Fruit fly (Drosophila melanogaster) whole organism, embryonic: Measurements from ENCODE around the gene lin-52.

Source experiments
- Bgb ChIP-seq: fragments of 200-800 bp; sonication (Bioruptor generic); IDR thresholded peaks from 2 replicates; pipeline ENCODE4 v1.3.6; 2022; ENCODE audit warnings: missing biosample characterization, missing genetic modification characterization; ENCODE audit not compliant: partially characterized antibody
- CG10979 ChIP-seq: fragments of 200-800 bp; sonication (Bioruptor generic); optimal IDR thresholded peaks from 2 replicates; lab custom pipeline; 2018; ENCODE audit warnings: missing biosample characterization, mild to moderate bottlenecking, missing genetic modification characterization, moderate library complexity
- CG11504 ChIP-seq: fragments of 200-800 bp; sonication (Bioruptor generic); optimal IDR thresholded peaks from 3 replicates; lab custom pipeline; 2019; ENCODE audit warnings: missing biosample characterization, mild to moderate bottlenecking, missing genetic modification characterization, moderate library complexity
- CG11695 ChIP-seq: fragments of 200-800 bp; sonication (Bioruptor generic); IDR thresholded peaks from 3 replicates; pipeline ENCODE4 v1.3.6; 2022; ENCODE audit warnings: missing biosample characterization, missing genetic modification characterization
- CG12769 ChIP-seq: fragments of 200-800 bp; sonication (Bioruptor generic); optimal IDR thresholded peaks from 2 replicates; lab custom pipeline; 2019; ENCODE audit warnings: missing biosample characterization, mild to moderate bottlenecking, missing genetic modification characterization, moderate library complexity
- CG13287 ChIP-seq: fragments of 200-800 bp; sonication (Bioruptor generic); IDR thresholded peaks from 2 replicates; pipeline ENCODE4 v1.3.6; 2022; ENCODE audit warnings: missing biosample characterization, missing genetic modification characterization; ENCODE audit not compliant: partially characterized antibody
- CG15269 ChIP-seq: fragments of 200-800 bp; sonication (Bioruptor generic); optimal IDR thresholded peaks from 2 replicates; lab custom pipeline; 2018; ENCODE audit warnings: missing biosample characterization, mild to moderate bottlenecking, missing genetic modification characterization, moderate library complexity
- CG16863 ChIP-seq: fragments of 200-800 bp; sonication (Bioruptor generic); optimal IDR thresholded peaks from 3 replicates; lab custom pipeline; 2016; ENCODE audit warnings: missing biosample characterization, missing genetic modification characterization
- CG2120 ChIP-seq: fragments of 200-800 bp; sonication (Bioruptor generic); optimal IDR thresholded peaks from 3 replicates; lab custom pipeline; 2016; ENCODE audit warnings: missing biosample characterization, missing genetic modification characterization
- CG2199 ChIP-seq: fragments of 200-800 bp; sonication (Bioruptor generic); IDR thresholded peaks from 3 replicates; pipeline ENCODE4 v1.3.6; 2022; ENCODE audit warnings: missing biosample characterization, missing genetic modification characterization
- CG2678 ChIP-seq: fragments of 200-800 bp; sonication (Bioruptor generic); optimal IDR thresholded peaks from 3 replicates; lab custom pipeline; 2019; ENCODE audit warnings: missing biosample characterization, mild to moderate bottlenecking, missing genetic modification characterization, moderate library complexity
- CG3065 ChIP-seq: fragments of 200-800 bp; sonication (Bioruptor generic); optimal IDR thresholded peaks from 2 replicates; lab custom pipeline; 2016; ENCODE audit warnings: missing biosample characterization, missing genetic modification characterization
- CG32767 ChIP-seq: fragments of 200-800 bp; sonication (Bioruptor generic); IDR thresholded peaks from 2 replicates; pipeline ENCODE4 v1.3.6; 2022; ENCODE audit warnings: missing biosample characterization, missing genetic modification characterization
- CG34376 ChIP-seq: fragments of 200-800 bp; sonication (Bioruptor generic); optimal IDR thresholded peaks from 2 replicates; lab custom pipeline; 2018; ENCODE audit warnings: missing biosample characterization, mild to moderate bottlenecking, missing genetic modification characterization
- CG3847 ChIP-seq: fragments of 200-800 bp; sonication (Bioruptor generic); IDR thresholded peaks from 2 replicates; pipeline ENCODE4 v1.3.6; 2022; ENCODE audit warnings: missing biosample characterization, missing genetic modification characterization
- CG5180 ChIP-seq: fragments of 200-800 bp; sonication (Bioruptor generic); optimal IDR thresholded peaks from 3 replicates; lab custom pipeline; 2017; ENCODE audit warnings: missing biosample characterization, missing genetic modification characterization, mild to moderate bottlenecking, moderate library complexity, missing genetic modification reagents
- CG7839 ChIP-seq: fragments of 200-800 bp; sonication (Bioruptor generic); optimal IDR thresholded peaks from 3 replicates; lab custom pipeline; 2018; ENCODE audit warnings: missing biosample characterization, mild to moderate bottlenecking, missing genetic modification characterization, moderate library complexity
- CG8290 ChIP-seq, 3 experiments: fragments of 200-800 bp; sonication (Bioruptor generic); optimal IDR thresholded peaks; 2 replicates each; lab custom pipeline; 2016 to 2019; ENCODE audit warnings: missing biosample characterization in 3 of 3, missing genetic modification characterization in 3 of 3, mild to moderate bottlenecking in 2 of 3, moderate library complexity in 1 of 3
- CTCF ChIP-seq: fragments of 200-800 bp; sonication (Bioruptor generic); optimal IDR thresholded peaks from 2 replicates; lab custom pipeline; 2017; ENCODE audit warnings: missing biosample characterization, mild to moderate bottlenecking, missing genetic modification characterization, moderate library complexity
- Deaf1 ChIP-seq: fragments of 200-800 bp; optimal IDR thresholded peaks from 3 replicates; lab custom pipeline; 2019; ENCODE audit warnings: missing biosample characterization, mild to moderate bottlenecking, missing genetic modification characterization, moderate library complexity
- Hr51 ChIP-seq, 2 experiments: fragments of 200-800 bp; sonication (Bioruptor generic); optimal IDR thresholded peaks; 2 replicates in 1 of 2; 3 replicates in 1 of 2; lab custom pipeline; 2016 to 2018; ENCODE audit warnings: missing biosample characterization in 2 of 2, missing genetic modification characterization in 2 of 2, mild to moderate bottlenecking in 1 of 2, moderate library complexity in 1 of 2
- Hsf ChIP-seq: fragments of 200-800 bp; sonication (Bioruptor generic); optimal IDR thresholded peaks from 3 replicates; lab custom pipeline; 2016; ENCODE audit warnings: missing biosample characterization, missing genetic modification characterization
- Med ChIP-seq: fragments of 200-800 bp; sonication (Bioruptor generic); peaks from one replicate; lab custom pipeline; 2016; ENCODE audit warnings: missing biosample characterization, missing genetic modification characterization, mild to moderate bottlenecking, inconsistent platforms, moderate library complexity
- Meics ChIP-seq: fragments of 200-800 bp; sonication (Bioruptor generic); optimal IDR thresholded peaks from 2 replicates; lab custom pipeline; 2017; ENCODE audit warnings: missing biosample characterization, mild to moderate bottlenecking, missing genetic modification characterization
- Pdp1 ChIP-seq, 2 experiments: fragments of 200-800 bp; sonication (Bioruptor generic); optimal IDR thresholded peaks; 3 replicates each; lab custom pipeline; 2016; ENCODE audit warnings: missing biosample characterization in 2 of 2, missing genetic modification characterization in 2 of 2, mild to moderate bottlenecking in 1 of 2, moderate library complexity in 1 of 2
- Ptx1 ChIP-seq: fragments of 200-800 bp; sonication (Bioruptor generic); IDR thresholded peaks from 2 replicates; pipeline ENCODE4 v1.3.6; 2022; ENCODE audit warnings: missing biosample characterization, missing genetic modification characterization
- Trl ChIP-seq, 3 experiments: fragments of >200 bp in 2 of 3; fragments of 200-800 bp in 1 of 3; sonication (Bioruptor generic) in 1 of 3; optimal IDR thresholded peaks; 2 replicates in 1 of 3; 3 replicates in 2 of 3; lab custom pipeline; 2016 to 2017; ENCODE audit warnings: missing biosample characterization in 1 of 3, missing genetic modification characterization in 1 of 3
- Xrp1 ChIP-seq: fragments of 200-800 bp; sonication (Bioruptor generic); IDR thresholded peaks from 2 replicates; pipeline ENCODE4 v1.3.6; 2022; ENCODE audit warnings: missing biosample characterization, missing genetic modification characterization
- ac ChIP-seq: fragments of 200-800 bp; sonication (Bioruptor generic); optimal IDR thresholded peaks from 3 replicates; lab custom pipeline; 2017; ENCODE audit warnings: missing biosample characterization, mild to moderate bottlenecking, missing genetic modification characterization
- al ChIP-seq: fragments of 200-800 bp; sonication (Bioruptor generic); IDR thresholded peaks from 2 replicates; pipeline ENCODE4 v1.3.6; 2022; ENCODE audit warnings: missing biosample characterization, missing genetic modification characterization
- ap ChIP-seq: fragments of 200-800 bp; sonication (Bioruptor generic); IDR thresholded peaks from 2 replicates; pipeline ENCODE4 v1.3.6; 2022; ENCODE audit warnings: missing biosample characterization, missing genetic modification characterization
- cg ChIP-seq: fragments of 200-800 bp; sonication (Bioruptor generic); optimal IDR thresholded peaks from 3 replicates; lab custom pipeline; 2019; ENCODE audit warnings: missing biosample characterization, mild to moderate bottlenecking, missing genetic modification characterization, moderate library complexity
- chn ChIP-seq: fragments of 200-800 bp; sonication (Bioruptor generic); optimal IDR thresholded peaks from 2 replicates; lab custom pipeline; 2016; ENCODE audit warnings: missing biosample characterization, missing genetic modification characterization
- exex ChIP-seq: fragments of 200-800 bp; sonication (Bioruptor generic); optimal IDR thresholded peaks from 4 replicates; lab custom pipeline; 2018; ENCODE audit warnings: missing biosample characterization, mild to moderate bottlenecking, missing genetic modification characterization, moderate library complexity
- gem ChIP-seq: fragments of 200-800 bp; sonication (Bioruptor generic); optimal IDR thresholded peaks from 2 replicates; lab custom pipeline; 2019; ENCODE audit warnings: missing biosample characterization, mild to moderate bottlenecking, missing genetic modification characterization, moderate library complexity
- lilli ChIP-seq: fragments of 200-800 bp; sonication (Bioruptor generic); optimal IDR thresholded peaks from 3 replicates; lab custom pipeline; 2016; ENCODE audit warnings: missing biosample characterization, missing genetic modification characterization
- otp ChIP-seq: fragments of 200-800 bp; sonication (Bioruptor generic); IDR thresholded peaks from 3 replicates; pipeline ENCODE4, ENCODE4 v1.3.6; 2022; ENCODE audit warnings: missing biosample characterization, missing genetic modification characterization
- row ChIP-seq: fragments of 200-800 bp; sonication (Bioruptor generic); IDR thresholded peaks from 3 replicates; pipeline ENCODE4 v1.3.6; 2022; ENCODE audit warnings: missing biosample characterization, missing genetic modification characterization
- scrt ChIP-seq: fragments of 200-800 bp; sonication (Bioruptor generic); optimal IDR thresholded peaks from 2 replicates; lab custom pipeline; 2018; ENCODE audit warnings: missing biosample characterization, mild to moderate bottlenecking, missing genetic modification characterization, moderate library complexity
- sens ChIP-seq: fragments of 200-800 bp; sonication (Bioruptor generic); peaks from one replicate; lab custom pipeline; 2016; ENCODE audit warnings: missing biosample characterization, missing genetic modification characterization
- sisA ChIP-seq: fragments of 200-800 bp; sonication (Bioruptor generic); IDR thresholded peaks from 2 replicates; pipeline ENCODE4 v1.3.6; 2022; ENCODE audit warnings: missing biosample characterization, missing genetic modification characterization
- slbo ChIP-seq: fragments of 200-800 bp; sonication (Bioruptor generic); IDR thresholded peaks from 2 replicates; pipeline ENCODE4 v1.3.6; 2022; ENCODE audit warnings: missing biosample characterization, missing genetic modification characterization
- so ChIP-seq: fragments of 200-800 bp; sonication (Bioruptor generic); IDR thresholded peaks from 3 replicates; pipeline ENCODE4 v1.3.6; 2022; ENCODE audit warnings: missing biosample characterization, missing genetic modification characterization
- tio ChIP-seq: fragments of 200-800 bp; sonication (Bioruptor generic); optimal IDR thresholded peaks from 2 replicates; lab custom pipeline; 2017; ENCODE audit warnings: missing biosample characterization, missing genetic modification characterization, inconsistent platforms
- trh ChIP-seq: fragments of 200-800 bp; sonication (Bioruptor generic); optimal IDR thresholded peaks from 2 replicates; lab custom pipeline; 2016; ENCODE audit warnings: missing biosample characterization, missing genetic modification characterization
- unpg ChIP-seq: fragments of 200-800 bp; sonication (Bioruptor generic); optimal IDR thresholded peaks from 3 replicates; lab custom pipeline; 2018; ENCODE audit warnings: missing biosample characterization, mild to moderate bottlenecking, missing genetic modification characterization, moderate library complexity
- zf30C ChIP-seq: fragments of 200-800 bp; sonication (Bioruptor generic); optimal IDR thresholded peaks from 3 replicates; lab custom pipeline; 2018; ENCODE audit warnings: missing biosample characterization, mild to moderate bottlenecking, missing genetic modification characterization

The lin-52 gene

DNA sequence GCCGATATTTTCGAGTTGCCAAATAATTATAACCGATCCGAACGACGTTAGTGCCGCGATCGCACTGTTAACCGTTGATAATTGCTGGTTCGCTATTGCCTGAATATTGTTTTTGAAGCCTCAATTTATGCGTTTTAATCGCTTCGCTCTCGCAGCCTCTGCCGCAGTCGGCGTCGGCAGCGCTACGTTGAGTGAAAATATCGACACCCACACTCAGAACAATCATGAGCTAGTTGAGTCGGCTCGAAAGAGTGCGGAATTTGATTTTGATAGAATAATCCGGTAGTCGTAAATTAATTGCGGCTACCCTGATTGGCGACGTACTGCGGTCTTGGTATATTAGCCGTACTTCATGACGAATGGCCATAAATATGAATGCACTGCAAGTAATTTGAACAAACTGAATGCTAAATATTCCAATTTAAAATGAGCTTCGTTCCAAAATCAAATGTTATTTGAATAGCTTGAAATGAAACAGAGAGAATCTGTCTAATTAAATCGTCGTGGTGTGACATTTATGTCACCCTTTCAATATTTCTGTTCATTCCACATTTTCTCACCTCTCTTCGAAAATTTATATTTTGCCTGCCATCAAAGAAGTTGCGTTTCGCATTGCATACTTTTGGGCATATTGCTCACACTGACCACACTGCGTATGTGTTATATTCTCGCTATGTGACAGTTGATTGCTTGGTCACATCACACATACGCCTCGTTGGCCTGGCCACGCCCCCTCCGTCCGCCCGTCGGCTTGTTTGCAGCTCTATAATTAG is 39.1 kb downstream of the lin-52 start (continued):
- TF ChIP-seq lilli (GFP tag; lab: Kevin White, UChicago) (peak; percentile 15), Ptx1 (GFP tag; lab: Robert Waterston, UW) (0 out of 2 replicates have a peak, but pooled peaks have one; percentile 12), CG5180 (GFP tag; lab: Kevin White, UChicago) (peak; percentile 1), row (GFP tag; lab: Robert Waterston, UW) (peak; percentile 47), unpg (GFP tag; lab: Kevin White, UChicago) (no peak), CG13287 (peak; percentile 42; the same call in 1 of the 2 replicates), CTCF (peak; percentile 27), CG2199 (GFP tag; lab: Robert Waterston, UW) (no peak), zf30C (GFP tag; lab: Kevin White, UChicago) (peak; percentile 43), slbo (GFP tag; lab: Robert Waterston, UW) (peak; percentile 26; the same call in 1 of the 2 replicates), CG10979 (tag; lab: Kevin White, UChicago) (peak; percentile 50), CG34376 (peak; percentile 23), Trl (optimal IDR thresholded peaks at IDR 0.05; lab: Kevin White, UChicago) (peak in 1 of 2 experiments; percentile 17), Trl (GFP tag; optimal IDR thresholded peaks at IDR 0.05; lab: Kevin White, UChicago) (no peak), Meics (GFP tag; lab: Kevin White, UChicago) (peak; percentile 4), CG15269 (tag; lab: Kevin White, UChicago) (peak; percentile 19), scrt (GFP tag; lab: Kevin White, UChicago) (no peak), gem (tag; lab: Kevin White, UChicago) (peak; percentile 18), Hsf (GFP tag; lab: Kevin White, UChicago) (no peak), CG16863 (GFP tag; lab: Kevin White, UChicago) (no peak), CG32767 (no peak), Deaf1 (peak; percentile 3), ac (GFP tag; lab: Kevin White, UChicago) (no peak), so (GFP tag; lab: Robert Waterston, UW) (0 out of 3 replicates have a peak, but pooled peaks have one; percentile 30), CG3065 (peak; percentile 25), sens (GFP tag; lab: Kevin White, UChicago) (peak; percentile 73), CG2678 (peak; percentile 19), trh (no peak), ap (GFP tag; lab: Robert Waterston, UW) (no peak), sisA (no peak), Pdp1 (GFP tag; optimal IDR thresholded peaks at IDR 0.05; lab: Kevin White, UChicago) (peak in 1 of 2 experiments; percentile 18), al (GFP tag; lab: Robert Waterston, UW) (0 out of 2 replicates have a peak, but pooled peaks have one; percentile 12), Hr51 (GFP tag; optimal IDR thresholded peaks at IDR 0.05; lab: Kevin White, UChicago) (peak in 1 of 2 experiments; percentile 26), cg (peak; percentile 11), CG8290 (GFP tag; optimal IDR thresholded peaks at IDR 0.05; lab: Kevin White, UChicago) (no peak), CG8290 (tag; optimal IDR thresholded peaks at IDR 0.05; lab: Kevin White, UChicago) (peak in 1 of 2 experiments; percentile 23), Med (GFP tag; lab: Kevin White, UChicago) (peak; percentile 70), otp (GFP tag; lab: Robert Waterston, UW) (0 out of 3 replicates have a peak, but pooled peaks have one; percentile 34), Bgb (peak; percentile 7; the same call in 1 of the 2 replicates), CG11695 (GFP tag; lab: Robert Waterston, UW) (0 out of 3 replicates have a peak, but pooled peaks have one; percentile 9), CG7839 (tag; lab: Kevin White, UChicago) (peak; percentile 19), Xrp1 (GFP tag; lab: Robert Waterston, UW) (peak; percentile 19; the same call in 1 of the 2 replicates), tio (GFP tag; lab: Kevin White, UChicago) (no peak), CG2120 (GFP tag; lab: Kevin White, UChicago) (peak; percentile 34), CG3847 (GFP tag; lab: Robert Waterston, UW) (0 out of 2 replicates have a peak, but pooled peaks have one; percentile 7), chn (GFP tag; lab: Kevin White, UChicago) (no peak), CG12769 (tag; lab: Kevin White, UChicago) (peak; percentile 14), exex (tag; lab: Kevin White, UChicago) (peak; percentile 24), CG11504 (tag; lab: Kevin White, UChicago) (peak; percentile 19)
- TF ChIP-seq, all 482 proteins: peak for 48
